Fruit fly (Drosophila melanogaster) whole organism, embryonic: Measurements from ENCODE around the gene Arfip.
A peak's percentile ranks its signal among the peaks of the same experiment; 100 is the strongest.

Experiments used
- ATbp ChIP-seq: fragments of 200-800 bp; sonication (Bioruptor generic); optimal IDR thresholded peaks from 2 replicates; lab custom pipeline; 2017; ENCODE audit warnings: missing biosample characterization, mild to moderate bottlenecking, missing genetic modification characterization, missing genetic modification reagents
- BEAF-32 ChIP-seq: fragments of 200-800 bp; sonication (Bioruptor generic); optimal IDR thresholded peaks from 3 replicates; lab custom pipeline; 2017; ENCODE audit warnings: missing biosample characterization, missing genetic modification characterization, mild to moderate bottlenecking, moderate library complexity, missing genetic modification reagents
- CG10274 ChIP-seq: fragments of 200-800 bp; sonication (Bioruptor generic); optimal IDR thresholded peaks from 3 replicates; lab custom pipeline; 2017; ENCODE audit warnings: missing biosample characterization, mild to moderate bottlenecking, missing genetic modification characterization
- CG10366 ChIP-seq: fragments of 200-800 bp; sonication (Bioruptor generic); IDR thresholded peaks from 2 replicates; pipeline ENCODE4 v1.3.6; 2022; ENCODE audit warnings: missing biosample characterization, missing genetic modification characterization
- CG12236 ChIP-seq: fragments of 200-800 bp; sonication (Bioruptor generic); optimal IDR thresholded peaks from 2 replicates; lab custom pipeline; 2016; ENCODE audit warnings: missing biosample characterization, missing genetic modification characterization
- CG1529 ChIP-seq: fragments of 200-800 bp; sonication (Bioruptor generic); optimal IDR thresholded peaks from 3 replicates; lab custom pipeline; 2018; ENCODE audit warnings: missing biosample characterization, missing genetic modification characterization
- CG2116 ChIP-seq: fragments of 200-800 bp; sonication (Bioruptor generic); optimal IDR thresholded peaks from 3 replicates; lab custom pipeline; 2018; ENCODE audit warnings: missing biosample characterization, mild to moderate bottlenecking, missing genetic modification characterization
- CG2712 ChIP-seq: fragments of 200-800 bp; optimal IDR thresholded peaks from 3 replicates; lab custom pipeline; 2019; ENCODE audit warnings: missing biosample characterization, mild to moderate bottlenecking, missing genetic modification characterization, moderate library complexity
- CG2875 ChIP-seq: fragments of 200-800 bp; sonication (Bioruptor generic); optimal IDR thresholded peaks from 2 replicates; lab custom pipeline; 2017; ENCODE audit warnings: missing biosample characterization, mild to moderate bottlenecking, missing genetic modification characterization, missing genetic modification reagents
- CG2889 ChIP-seq: fragments of 200-800 bp; sonication (Bioruptor generic); IDR thresholded peaks from 3 replicates; pipeline ENCODE4 v1.3.6; 2022; ENCODE audit warnings: missing biosample characterization, missing genetic modification characterization
- CG31365 ChIP-seq: fragments of 200-800 bp; sonication (Bioruptor generic); optimal IDR thresholded peaks from 2 replicates; lab custom pipeline; 2018; ENCODE audit warnings: missing biosample characterization, mild to moderate bottlenecking, missing genetic modification characterization
- CG3995 ChIP-seq: fragments of 200-800 bp; sonication (Bioruptor generic); optimal IDR thresholded peaks from 3 replicates; lab custom pipeline; 2016; ENCODE audit warnings: missing biosample characterization, missing genetic modification characterization
- CG4707 ChIP-seq: fragments of 200-800 bp; sonication (Bioruptor generic); optimal IDR thresholded peaks from 2 replicates; lab custom pipeline; 2018; ENCODE audit warnings: missing biosample characterization, mild to moderate bottlenecking, missing genetic modification characterization, moderate library complexity
- CG5180 ChIP-seq: fragments of 200-800 bp; sonication (Bioruptor generic); optimal IDR thresholded peaks from 3 replicates; lab custom pipeline; 2017; ENCODE audit warnings: missing biosample characterization, missing genetic modification characterization, mild to moderate bottlenecking, moderate library complexity, missing genetic modification reagents
- CG6175 ChIP-seq: fragments of 200-800 bp; sonication (Bioruptor generic); IDR thresholded peaks from 3 replicates; pipeline ENCODE4 v1.3.6; 2022; ENCODE audit warnings: missing biosample characterization, missing genetic modification characterization
- CG7556 ChIP-seq: fragments of 200-800 bp; sonication (Bioruptor generic); optimal IDR thresholded peaks from 2 replicates; lab custom pipeline; 2017; ENCODE audit warnings: missing biosample characterization, mild to moderate bottlenecking, missing genetic modification characterization
- CG9932 ChIP-seq: fragments of 200-800 bp; sonication (Bioruptor generic); IDR thresholded peaks from 2 replicates; pipeline ENCODE4 v1.3.6; 2022; ENCODE audit warnings: missing biosample characterization, missing genetic modification characterization
- Camta ChIP-seq: fragments of 200-800 bp; sonication (Bioruptor generic); optimal IDR thresholded peaks from 2 replicates; lab custom pipeline; 2016; ENCODE audit warnings: missing biosample characterization, missing genetic modification characterization
- Dip3 ChIP-seq: fragments of 200-800 bp; sonication (Bioruptor generic); optimal IDR thresholded peaks from 3 replicates; lab custom pipeline; 2016; ENCODE audit warnings: missing biosample characterization, missing genetic modification characterization
- E2f2 ChIP-seq: fragments of 200-800 bp; sonication (Bioruptor generic); IDR thresholded peaks from 2 replicates; pipeline ENCODE4 v1.3.6; 2022; ENCODE audit warnings: missing biosample characterization, missing genetic modification characterization
- Fer3 ChIP-seq: fragments of 200-800 bp; sonication (Bioruptor generic); optimal IDR thresholded peaks from 2 replicates; lab custom pipeline; 2018; ENCODE audit warnings: missing biosample characterization, mild to moderate bottlenecking, missing genetic modification characterization, moderate library complexity
- HLH54F ChIP-seq: fragments of 200-800 bp; sonication (Bioruptor generic); optimal IDR thresholded peaks from 3 replicates; lab custom pipeline; 2016; ENCODE audit warnings: missing biosample characterization, missing genetic modification characterization
- Nf-YA ChIP-seq: fragments of 200-800 bp; sonication (Bioruptor generic); IDR thresholded peaks from 2 replicates; pipeline ENCODE4 v1.3.6; 2022; ENCODE audit warnings: missing biosample characterization, missing genetic modification characterization
- Oaz ChIP-seq: fragments of 200-800 bp; sonication (Bioruptor generic); IDR thresholded peaks from 2 replicates; pipeline ENCODE4 v1.3.6; 2022; ENCODE audit warnings: missing biosample characterization, missing genetic modification characterization
- Sry-δ ChIP-seq: fragments of 200-800 bp; sonication (Bioruptor generic); optimal IDR thresholded peaks from 2 replicates; lab custom pipeline; 2016; ENCODE audit warnings: missing biosample characterization, missing genetic modification characterization
- ash1 ChIP-seq: fragments of 200-800 bp; sonication (Bioruptor generic); optimal IDR thresholded peaks from 2 replicates; lab custom pipeline; 2018; ENCODE audit warnings: missing biosample characterization, mild to moderate bottlenecking, missing genetic modification characterization
- bcd ChIP-seq: fragments of 200-800 bp; sonication (Bioruptor generic); optimal IDR thresholded peaks from 2 replicates; lab custom pipeline; 2017; ENCODE audit warnings: missing biosample characterization, mild to moderate bottlenecking, missing genetic modification characterization
- bigmax ChIP-seq: fragments of 200-800 bp; sonication (Bioruptor generic); optimal IDR thresholded peaks from 2 replicates; lab custom pipeline; 2018; ENCODE audit warnings: missing biosample characterization, mild to moderate bottlenecking, missing genetic modification characterization
- btn ChIP-seq: fragments of 200-800 bp; sonication (Bioruptor generic); optimal IDR thresholded peaks from 2 replicates; lab custom pipeline; 2016; ENCODE audit warnings: missing biosample characterization, missing genetic modification characterization
- chinmo ChIP-seq: fragments of 200-800 bp; sonication (Bioruptor generic); IDR thresholded peaks from 4 replicates; pipeline ENCODE4 v1.3.6; 2022; ENCODE audit warnings: missing biosample characterization, missing genetic modification characterization; ENCODE audit not compliant: partially characterized antibody
- chm ChIP-seq: fragments of 200-800 bp; sonication (Bioruptor generic); IDR thresholded peaks from 2 replicates; pipeline ENCODE4 v1.3.6; 2022; ENCODE audit warnings: missing biosample characterization, missing genetic modification characterization
- chn ChIP-seq: fragments of 200-800 bp; sonication (Bioruptor generic); optimal IDR thresholded peaks from 2 replicates; lab custom pipeline; 2016; ENCODE audit warnings: missing biosample characterization, missing genetic modification characterization
- da ChIP-seq: fragments of 200-800 bp; sonication (Bioruptor generic); optimal IDR thresholded peaks from 2 replicates; lab custom pipeline; 2016; ENCODE audit warnings: missing biosample characterization, missing genetic modification characterization
- dan ChIP-seq: fragments of 200-800 bp; sonication (Bioruptor generic); IDR thresholded peaks from 2 replicates; pipeline ENCODE4 v1.3.6; 2022; ENCODE audit warnings: missing biosample characterization, missing genetic modification characterization
- disco-r ChIP-seq: fragments of 200-800 bp; sonication (Bioruptor generic); optimal IDR thresholded peaks from 2 replicates; lab custom pipeline; 2016; ENCODE audit warnings: missing biosample characterization, missing genetic modification characterization
- dm ChIP-seq: fragments of 200-800 bp; sonication (Bioruptor generic); optimal IDR thresholded peaks from 3 replicates; lab custom pipeline; 2016; ENCODE audit warnings: missing biosample characterization, missing genetic modification characterization
- eyg ChIP-seq: fragments of 200-800 bp; sonication (Bioruptor generic); optimal IDR thresholded peaks from 3 replicates; lab custom pipeline; 2016; ENCODE audit warnings: missing biosample characterization, missing genetic modification characterization
- gem ChIP-seq: fragments of 200-800 bp; sonication (Bioruptor generic); optimal IDR thresholded peaks from 2 replicates; lab custom pipeline; 2019; ENCODE audit warnings: missing biosample characterization, mild to moderate bottlenecking, missing genetic modification characterization, moderate library complexity
- grau ChIP-seq: fragments of 200-800 bp; optimal IDR thresholded peaks from 3 replicates; lab custom pipeline; 2019; ENCODE audit warnings: missing biosample characterization, mild to moderate bottlenecking, missing genetic modification characterization, moderate library complexity
- gro ChIP-seq: fragments of 200-800 bp; sonication (Bioruptor generic); optimal IDR thresholded peaks from 2 replicates; lab custom pipeline; 2016; ENCODE audit warnings: missing biosample characterization, missing genetic modification characterization
- gsb ChIP-seq: fragments of 200-800 bp; sonication (Bioruptor generic); IDR thresholded peaks from 2 replicates; pipeline ENCODE4 v1.3.6; 2022; ENCODE audit warnings: missing biosample characterization, missing genetic modification characterization
- kni ChIP-seq: fragments of 200-800 bp; sonication (Bioruptor generic); optimal IDR thresholded peaks from 3 replicates; lab custom pipeline; 2017; ENCODE audit warnings: mild to moderate bottlenecking, missing biosample characterization, missing genetic modification reagents, missing genetic modification characterization
- maf-S ChIP-seq: fragments of 200-800 bp; sonication (Bioruptor generic); optimal IDR thresholded peaks from 2 replicates; lab custom pipeline; 2016; ENCODE audit warnings: missing biosample characterization, missing genetic modification characterization
- psq ChIP-seq: fragments of 200-800 bp; sonication (Bioruptor generic); optimal IDR thresholded peaks from 2 replicates; lab custom pipeline; 2017; ENCODE audit warnings: missing biosample characterization, missing genetic modification characterization
- stc ChIP-seq: fragments of 200-800 bp; sonication (Bioruptor generic); IDR thresholded peaks from 2 replicates; pipeline ENCODE4 v1.3.6; 2022; ENCODE audit warnings: missing biosample characterization, missing genetic modification characterization
- tin ChIP-seq: fragments of 200-800 bp; sonication (Bioruptor generic); optimal IDR thresholded peaks from 3 replicates; lab custom pipeline; 2016; ENCODE audit warnings: missing biosample characterization, missing genetic modification characterization
- wek ChIP-seq: fragments of 200-800 bp; sonication (Bioruptor generic); optimal IDR thresholded peaks from 3 replicates; lab custom pipeline; 2018; ENCODE audit warnings: missing biosample characterization, mild to moderate bottlenecking, missing genetic modification characterization, moderate library complexity
- wor ChIP-seq: fragments of 200-800 bp; sonication (Bioruptor generic); IDR thresholded peaks from 2 replicates; pipeline ENCODE4 v1.3.6; 2022; ENCODE audit warnings: missing biosample characterization, missing genetic modification characterization
- z ChIP-seq: fragments of 200-800 bp; sonication (Bioruptor generic); IDR thresholded peaks from 3 replicates; pipeline ENCODE4 v1.3.6; 2022; ENCODE audit warnings: missing biosample characterization, missing genetic modification characterization
- zfh2 ChIP-seq: fragments of 200-800 bp; sonication (Bioruptor generic); optimal IDR thresholded peaks from 2 replicates; lab custom pipeline; 2016; ENCODE audit warnings: missing biosample characterization, missing genetic modification characterization

The Arfip gene

dm6 chr3R:11211291-11212061 lies 23.3 kb downstream of the Arfip start (continued):
- peak; percentile 97 for TF ChIP-seq dm (GFP tag; lab: Kevin White, UChicago)
- TF ChIP-seq CG5180 (GFP tag; lab: Kevin White, UChicago), result peak; percentile 56
- 0 out of 2 replicates have a peak, but pooled peaks have one; percentile 15 for TF ChIP-seq E2f2
- TF ChIP-seq CG3995, result peak; percentile 2
- peak; percentile 81 for TF ChIP-seq zfh2 (GFP tag; lab: Kevin White, UChicago)
- TF ChIP-seq chinmo, result peak; percentile 83; the same call in 3 of the 4 replicates
- peak; percentile 82 for TF ChIP-seq Fer3 (tag; lab: Kevin White, UChicago)
- TF ChIP-seq CG9932, result peak; percentile 87
- peak; percentile 95 for TF ChIP-seq kni
- TF ChIP-seq chn (GFP tag; lab: Kevin White, UChicago), result peak; percentile 57
- peak; percentile 73 for TF ChIP-seq tin
- no peak for TF ChIP-seq dan (GFP tag; lab: Robert Waterston, UW)
- TF ChIP-seq CG4707 (GFP tag; lab: Kevin White, UChicago), result no peak
- peak; percentile 79 for TF ChIP-seq maf-S (GFP tag; lab: Kevin White, UChicago)
- peak; percentile 34 for TF ChIP-seq Sry-δ (GFP tag; lab: Kevin White, UChicago)
- no peak for TF ChIP-seq ash1 (GFP tag; lab: Kevin White, UChicago)
- TF ChIP-seq bcd (GFP tag; lab: Kevin White, UChicago), result peak; percentile 62
- TF ChIP-seq CG2116 (GFP tag; lab: Kevin White, UChicago), result peak; percentile 18
- peak; percentile 41 for TF ChIP-seq disco-r (GFP tag; lab: Kevin White, UChicago)
- TF ChIP-seq gem (tag; lab: Kevin White, UChicago), result peak; percentile 80
- no peak for TF ChIP-seq wek (GFP tag; lab: Kevin White, UChicago)
- peak; percentile 34 for TF ChIP-seq Camta (GFP tag; lab: Kevin White, UChicago)
- peak; percentile 56 for TF ChIP-seq Nf-YA (GFP tag; lab: Robert Waterston, UW)
- peak; percentile 75 for TF ChIP-seq CG10366 (GFP tag; lab: Robert Waterston, UW)
- peak; percentile 65 for TF ChIP-seq Dip3 (GFP tag; lab: Kevin White, UChicago)
- peak; percentile 64 for TF ChIP-seq CG2889 (GFP tag; lab: Robert Waterston, UW)
- TF ChIP-seq z (GFP tag; lab: Robert Waterston, UW), result no peak
- TF ChIP-seq wor (GFP tag; lab: Robert Waterston, UW), result peak; percentile 30; the same call in 1 of the 2 replicates
- peak; percentile 45 for TF ChIP-seq Oaz (GFP tag; lab: Robert Waterston, UW)
- TF ChIP-seq CG10274 (GFP tag; lab: Kevin White, UChicago), result peak; percentile 33
- TF ChIP-seq CG2712 (tag; lab: Kevin White, UChicago), result peak; percentile 72
- peak; percentile 97 for TF ChIP-seq grau (tag; lab: Kevin White, UChicago)
- TF ChIP-seq CG2875 (GFP tag; lab: Kevin White, UChicago), result peak; percentile 31
- TF ChIP-seq HLH54F, result peak; percentile 74
- no peak for TF ChIP-seq CG31365 (tag; lab: Kevin White, UChicago)
- peak; percentile 99 for TF ChIP-seq bigmax (GFP tag; lab: Kevin White, UChicago)
- peak; percentile 70 for TF ChIP-seq gro (GFP tag; lab: Kevin White, UChicago)
- TF ChIP-seq psq, result peak; percentile 40
- no peak for TF ChIP-seq btn (GFP tag; lab: Kevin White, UChicago)
- no peak for TF ChIP-seq gsb (GFP tag; lab: Robert Waterston, UW)
- TF ChIP-seq stc (GFP tag; lab: Robert Waterston, UW), result peak; percentile 67
- TF ChIP-seq chm, result peak; percentile 44; the same call in 1 of the 2 replicates
- TF ChIP-seq CG1529 (GFP tag; lab: Kevin White, UChicago), result peak; percentile 11
- TF ChIP-seq BEAF-32, result peak; percentile 5
- TF ChIP-seq eyg (GFP tag; lab: Kevin White, UChicago), result peak; percentile 29
- TF ChIP-seq CG12236 (GFP tag; lab: Kevin White, UChicago), result peak; percentile 34
- TF ChIP-seq CG7556 (GFP tag; lab: Kevin White, UChicago), result peak; percentile 65
- peak; percentile 36 for TF ChIP-seq ATbp (GFP tag; lab: Kevin White, UChicago)
- TF ChIP-seq CG6175 (GFP tag; lab: Robert Waterston, UW), result peak; percentile 63; the same call in 1 of the 3 replicates
- peak; percentile 18 for TF ChIP-seq da (GFP tag; lab: Kevin White, UChicago)
